Worm (Caenorhabditis elegans): ENCODE data around the gene K08D10.11.

- TF ChIP-seq W03F9.2 (tag; optimal IDR thresholded peaks at IDR 0.05) (no peak), dao-5 (tag; optimal IDR thresholded peaks at IDR 0.05) (no peak), him-1 (tag; optimal IDR thresholded peaks at IDR 0.05) (no peak)
Measured at ce11 chrIV:4178424-4178823, 7.6 kb downstream of the K08D10.11 start, which contains the start of gene tsen-34.
